Worm (Caenorhabditis elegans): ENCODE measurements around the gene T23G4.2.
A peak's percentile ranks its signal among the peaks of the same experiment; 100 is the strongest.
"Not testable (repeated sequence)": the region's sequence is repeated elsewhere in the genome, so short reads cannot be mapped to it uniquely, and the experiment has no call there.

T23G4.2 gene

DNA sequence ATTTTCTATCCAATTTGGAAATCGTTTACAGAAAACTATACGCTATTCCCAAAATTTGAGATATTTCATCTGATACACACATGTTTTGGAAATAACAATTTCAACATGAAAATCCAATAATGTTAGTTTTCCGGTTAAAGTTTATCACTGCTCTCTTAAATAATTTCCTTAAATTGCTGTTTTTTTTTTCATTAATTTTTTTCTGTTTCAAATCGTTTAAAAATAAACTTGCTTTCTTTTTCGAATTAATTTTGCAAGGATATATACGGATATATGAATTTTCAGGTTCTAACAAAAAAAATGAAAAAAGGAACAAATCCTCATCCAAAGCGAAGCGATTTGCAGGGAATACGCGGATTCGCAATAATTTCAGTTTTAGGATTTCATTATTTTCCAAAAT, 15.9 kb downstream of the T23G4.2 start, which contains the start of gene oac-48:
Gene oac-48 (plus strand): TSS at position 301 of the 400 bp plus-strand sequence.
- TF ChIP-seq T22C8.4 (GFP tag; IDR thresholded peaks at IDR 0.05): no peak
- no peak for TF ChIP-seq ztf-23 (GFP tag; IDR thresholded peaks at IDR 0.05)
- no peak for TF ChIP-seq cog-1 (tag; optimal IDR thresholded peaks at IDR 0.05)
- TF ChIP-seq ztf-29 (GFP tag; IDR thresholded peaks at IDR 0.05): no peak
- TF ChIP-seq ref-1 (GFP tag; conservative IDR thresholded peaks at IDR 0.05): no peak
- no peak for TF ChIP-seq klf-2 (GFP tag; conservative IDR thresholded peaks at IDR 0.05)
- no peak for TF ChIP-seq med-1 (GFP tag; optimal IDR thresholded peaks at IDR 0.05; ENCODE audit: insufficient read depth)
- no peak for TF ChIP-seq flt-1 (GFP tag; IDR thresholded peaks at IDR 0.05)
- no peak for TF ChIP-seq tab-1 (GFP tag; IDR thresholded peaks at IDR 0.05)

- peak; percentile 79 for TF ChIP-seq flt-1 (GFP tag; IDR thresholded peaks at IDR 0.05)
Observed at ce11 chrIV:13667975-13668374, 21.4 kb downstream of the T23G4.2 start.

DNA sequence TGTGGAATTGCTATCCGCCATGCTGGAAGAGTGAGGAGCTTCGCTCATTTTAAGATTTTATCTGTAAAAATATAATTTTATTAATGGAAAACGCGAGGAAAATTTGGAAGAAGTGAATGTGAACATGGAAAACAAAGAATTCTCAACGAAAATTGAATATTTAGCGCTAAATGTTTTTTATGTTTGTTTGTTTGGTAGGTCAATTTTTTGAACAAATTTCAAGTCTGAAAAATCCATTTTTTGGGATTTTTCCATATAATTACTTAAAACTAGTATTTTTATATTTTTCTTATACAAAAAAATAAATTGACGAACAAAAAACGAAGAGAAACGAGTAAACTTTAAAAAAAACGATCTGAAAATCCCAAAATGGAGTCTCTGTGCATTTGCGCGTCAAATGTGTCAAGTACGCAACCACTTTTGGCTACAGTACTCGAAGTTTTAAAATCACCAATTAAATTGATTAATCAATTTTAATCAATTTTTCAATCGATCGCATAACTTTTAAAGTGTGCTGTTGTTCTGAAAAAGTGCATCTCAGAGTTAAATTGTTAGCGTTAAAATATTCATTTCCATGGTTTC, 22.4 kb downstream of the T23G4.2 start, which contains the start of gene fbxa-215:
Gene fbxa-215 (minus strand): TSS at position 61 of the 582 bp plus-strand sequence.
- TF ChIP-seq flt-1 (GFP tag; IDR thresholded peaks at IDR 0.05) (no peak), klf-2 (GFP tag; conservative IDR thresholded peaks at IDR 0.05) (no peak), ref-1 (GFP tag; conservative IDR thresholded peaks at IDR 0.05) (no peak), ztf-23 (GFP tag; IDR thresholded peaks at IDR 0.05) (no peak), cog-1 (tag; optimal IDR thresholded peaks at IDR 0.05) (no peak), med-1 (GFP tag; optimal IDR thresholded peaks at IDR 0.05; ENCODE audit: insufficient read depth) (no peak), T22C8.4 (GFP tag; IDR thresholded peaks at IDR 0.05) (no peak), tab-1 (GFP tag; IDR thresholded peaks at IDR 0.05) (no peak), ztf-29 (GFP tag; IDR thresholded peaks at IDR 0.05) (no peak)

- TF ChIP-seq ztf-23 (GFP tag; IDR thresholded peaks at IDR 0.05) (no peak), ztf-29 (GFP tag; IDR thresholded peaks at IDR 0.05) (no peak)
Observed at ce11 chrIV:13665073-13665472, 24.3 kb downstream of the T23G4.2 start.

DNA sequence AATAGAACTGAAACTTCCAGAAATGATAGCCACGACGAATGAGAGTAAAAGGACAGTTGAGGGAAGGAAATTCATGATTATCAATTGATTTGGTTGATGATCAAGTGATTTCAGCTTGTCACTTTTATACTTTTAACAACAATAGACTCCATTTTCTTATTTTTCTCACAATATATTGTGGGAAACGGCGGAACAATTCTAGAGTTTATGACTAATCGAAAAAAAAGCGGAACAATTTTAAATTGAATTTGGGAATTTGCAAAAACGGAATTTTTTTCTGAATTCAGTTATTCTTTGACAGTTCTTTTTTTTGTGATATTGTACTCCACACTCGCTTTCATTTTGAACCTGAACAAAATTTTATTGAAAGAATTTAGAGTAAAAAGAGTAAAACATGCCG, 25.3 kb downstream of the T23G4.2 start, which contains the start of gene Y45F10C.4:
Gene Y45F10C.4 (minus strand): TSS at position 101 of the 400 bp plus-strand sequence.
- TF ChIP-seq T22C8.4 (GFP tag; IDR thresholded peaks at IDR 0.05) (no peak), med-1 (GFP tag; optimal IDR thresholded peaks at IDR 0.05; ENCODE audit: insufficient read depth) (no peak), flt-1 (GFP tag; IDR thresholded peaks at IDR 0.05) (no peak), ztf-29 (GFP tag; IDR thresholded peaks at IDR 0.05) (no peak), klf-2 (GFP tag; conservative IDR thresholded peaks at IDR 0.05) (no peak), ztf-23 (GFP tag; IDR thresholded peaks at IDR 0.05) (no peak), ref-1 (GFP tag; conservative IDR thresholded peaks at IDR 0.05) (no peak), cog-1 (tag; optimal IDR thresholded peaks at IDR 0.05) (no peak), tab-1 (GFP tag; IDR thresholded peaks at IDR 0.05) (no peak)

- not testable (repeated sequence) for TF ChIP-seq tab-1 (GFP tag; IDR thresholded peaks at IDR 0.05); klf-2 (GFP tag; conservative IDR thresholded peaks at IDR 0.05); ztf-29 (GFP tag; IDR thresholded peaks at IDR 0.05)
Observed at ce11 chrIV:13662570-13662969, 26.8 kb downstream of the T23G4.2 start, which contains the start of gene Y45F10C.2. Gene Y45F10C.2 (minus strand): TSS chrIV:13662670.

- TF ChIP-seq med-1 (GFP tag; optimal IDR thresholded peaks at IDR 0.05; ENCODE audit: insufficient read depth); ztf-29 (GFP tag; IDR thresholded peaks at IDR 0.05); ref-1 (GFP tag; conservative IDR thresholded peaks at IDR 0.05): not testable (repeated sequence)
Observed at ce11 chrIV:13659449-13659848, 29.9 kb downstream of the T23G4.2 start, which contains the start of gene Y45F10C.1. Gene Y45F10C.1 (minus strand): TSS chrIV:13659549.

DNA sequence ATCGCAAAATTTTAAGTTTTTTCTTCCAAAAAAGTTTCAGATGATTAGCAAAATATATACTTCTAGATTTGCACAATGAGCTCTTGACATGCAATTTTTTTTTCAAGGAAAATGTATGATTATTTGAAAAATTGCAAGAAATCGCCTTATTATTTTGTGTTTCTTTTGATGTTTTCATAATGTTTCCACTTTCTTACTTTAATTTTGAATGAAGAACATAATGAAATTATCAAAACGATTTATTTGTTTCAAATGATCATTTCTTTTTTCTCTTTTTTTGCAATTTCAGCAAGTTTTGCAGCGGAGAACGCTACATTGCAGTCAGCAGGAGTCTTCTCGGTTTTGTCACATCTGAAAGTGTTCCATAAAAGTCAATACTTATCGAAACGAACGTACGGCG, 37.3 kb downstream of the T23G4.2 start, which contains the start of gene Y45F10C.6:
Gene Y45F10C.6 (plus strand): TSS at position 301 of the 400 bp plus-strand sequence.
- not testable (repeated sequence) for TF ChIP-seq klf-2 (GFP tag; conservative IDR thresholded peaks at IDR 0.05); T22C8.4 (GFP tag; IDR thresholded peaks at IDR 0.05); ztf-29 (GFP tag; IDR thresholded peaks at IDR 0.05)

DNA sequence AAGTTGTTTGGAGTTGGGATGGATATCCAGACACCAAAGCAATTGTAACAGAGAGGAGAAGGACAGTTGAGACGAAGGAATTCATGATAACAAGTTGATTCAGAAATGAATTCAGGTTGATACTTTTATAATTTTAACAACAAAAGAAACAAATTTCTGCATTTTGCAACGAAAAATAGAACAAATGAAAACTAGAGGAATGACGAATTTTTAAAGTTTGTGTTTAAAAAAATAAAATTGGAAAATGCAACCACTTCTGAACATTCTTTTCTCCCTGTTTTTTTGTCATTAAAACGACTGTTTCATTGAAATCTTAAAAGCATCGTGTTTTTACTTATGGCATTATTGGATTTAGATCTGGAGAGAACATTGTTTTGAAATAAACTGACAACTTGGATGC, 37.9 kb downstream of the T23G4.2 start, which contains the start of gene C08F11.12:
Gene C08F11.12 (minus strand): TSS at position 101 of the 400 bp plus-strand sequence.
- TF ChIP-seq cog-1 (tag; optimal IDR thresholded peaks at IDR 0.05); med-1 (GFP tag; optimal IDR thresholded peaks at IDR 0.05; ENCODE audit: insufficient read depth); ztf-23 (GFP tag; IDR thresholded peaks at IDR 0.05): not testable (repeated sequence)

DNA sequence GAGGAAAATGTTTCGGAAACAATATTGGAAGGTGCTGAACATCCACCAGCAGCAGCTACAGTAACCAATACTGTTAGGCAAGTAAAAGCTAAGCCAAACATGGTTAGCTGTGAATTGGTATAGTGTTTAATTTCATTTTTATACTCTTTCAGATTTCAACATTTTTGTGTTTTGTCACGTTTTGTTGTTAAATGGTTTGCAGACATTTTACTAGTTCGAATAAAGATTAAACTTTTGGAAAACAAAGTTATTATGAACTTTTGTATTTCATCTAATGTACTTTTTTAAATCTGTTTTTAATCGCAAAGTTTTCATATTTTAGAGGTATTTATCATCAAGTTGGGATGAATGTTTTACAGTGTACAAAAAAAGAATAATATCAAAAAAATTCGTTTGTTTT, 39.1 kb downstream of the T23G4.2 start, which contains the start of gene C08F11.17:
Gene C08F11.17 (minus strand): TSS at position 101 of the 400 bp plus-strand sequence.
- no peak for TF ChIP-seq tab-1 (GFP tag; IDR thresholded peaks at IDR 0.05)
- TF ChIP-seq cog-1 (tag; optimal IDR thresholded peaks at IDR 0.05): no peak
- TF ChIP-seq T22C8.4 (GFP tag; IDR thresholded peaks at IDR 0.05): no peak
- no peak for TF ChIP-seq ref-1 (GFP tag; conservative IDR thresholded peaks at IDR 0.05)
- TF ChIP-seq ztf-29 (GFP tag; IDR thresholded peaks at IDR 0.05): no peak
- TF ChIP-seq klf-2 (GFP tag; conservative IDR thresholded peaks at IDR 0.05): no peak
- TF ChIP-seq flt-1 (GFP tag; IDR thresholded peaks at IDR 0.05): no peak
- no peak for TF ChIP-seq med-1 (GFP tag; optimal IDR thresholded peaks at IDR 0.05; ENCODE audit: insufficient read depth)
- TF ChIP-seq ztf-23 (GFP tag; IDR thresholded peaks at IDR 0.05): no peak

- TF ChIP-seq med-1 (GFP tag; optimal IDR thresholded peaks at IDR 0.05; ENCODE audit: insufficient read depth): no peak
- TF ChIP-seq flt-1 (GFP tag; IDR thresholded peaks at IDR 0.05): no peak
- TF ChIP-seq cog-1 (tag; optimal IDR thresholded peaks at IDR 0.05): no peak
- no peak for TF ChIP-seq tab-1 (GFP tag; IDR thresholded peaks at IDR 0.05)
- TF ChIP-seq ztf-29 (GFP tag; IDR thresholded peaks at IDR 0.05): no peak
- no peak for TF ChIP-seq T22C8.4 (GFP tag; IDR thresholded peaks at IDR 0.05)
- TF ChIP-seq ref-1 (GFP tag; conservative IDR thresholded peaks at IDR 0.05): no peak
- TF ChIP-seq ztf-23 (GFP tag; IDR thresholded peaks at IDR 0.05): no peak
Observed at ce11 chrIV:13649126-13649525, 40.2 kb downstream of the T23G4.2 start, which contains the start of gene C08F11.10. Gene C08F11.10 (minus strand): TSS chrIV:13649226.

Measured in whole organism, midembryonic.